Worm (Caenorhabditis elegans) whole organism, L3 larva: Measurements from ENCODE around the gene cyp-33C1.

Source experiments
- R02D3.7 ChIP-seq: fragments of 150-350 bp; optimal IDR thresholded peaks from 2 replicates; lab custom pipeline; 2014; ENCODE audit warnings: missing biosample characterization, missing genetic modification characterization
- ZK546.5 ChIP-seq: sonication (generic microtip); optimal IDR thresholded peaks from 2 replicates; lab custom pipeline; 2017; ENCODE audit warnings: missing biosample characterization, missing genetic modification characterization
- ceh-16 ChIP-seq: sonication (generic microtip); optimal IDR thresholded peaks from 2 replicates; lab custom pipeline; 2017; ENCODE audit warnings: missing biosample characterization, missing genetic modification characterization
- ceh-28 ChIP-seq: fragments of 150-350 bp; optimal IDR thresholded peaks from 2 replicates; lab custom pipeline; 2014; ENCODE audit warnings: missing biosample characterization, missing genetic modification reagents, missing genetic modification characterization
- ceh-82 ChIP-seq: fragments of 150-350 bp; optimal IDR thresholded peaks from 2 replicates; lab custom pipeline; 2014; ENCODE audit warnings: missing biosample characterization, missing genetic modification characterization
- egl-5 ChIP-seq: fragments of 150-350 bp; optimal IDR thresholded peaks from 2 replicates; lab custom pipeline; 2017; ENCODE audit warnings: missing biosample characterization, missing genetic modification reagents, missing genetic modification characterization, inconsistent platforms
- elt-1 ChIP-seq: fragments of 150-350 bp; optimal IDR thresholded peaks from 2 replicates; lab custom pipeline; 2014; ENCODE audit warnings: missing biosample characterization, missing genetic modification characterization
- elt-2 ChIP-seq: sonication (generic microtip); optimal IDR thresholded peaks from 2 replicates; lab custom pipeline; 2016; ENCODE audit warnings: missing genetic modification reagents, mild to moderate bottlenecking, missing genetic modification characterization, missing compliant biosample characterization
- elt-3 ChIP-seq, 3 experiments: fragments of 150-350 bp in 1 of 3; sonication (generic microtip) in 2 of 3; optimal IDR thresholded peaks; 2 replicates in 2 of 3; 4 replicates in 1 of 3; lab custom pipeline; 2014 to 2017; ENCODE audit warnings: missing biosample characterization in 3 of 3, missing genetic modification characterization in 3 of 3
- jun-1 ChIP-seq: fragments of 150-350 bp; optimal IDR thresholded peaks from 2 replicates; lab custom pipeline; 2014; ENCODE audit warnings: missing biosample characterization, missing genetic modification reagents, missing genetic modification characterization
- lin-15B ChIP-seq: fragments of 150-350 bp; optimal IDR thresholded peaks from 2 replicates; lab custom pipeline; 2014; ENCODE audit warnings: missing biosample characterization, missing genetic modification characterization
- lsy-12 ChIP-seq: sonication (generic microtip); optimal IDR thresholded peaks from 2 replicates; lab custom pipeline; 2016; ENCODE audit warnings: mild to moderate bottlenecking, missing genetic modification characterization, missing compliant biosample characterization
- mdl-1 ChIP-seq: fragments of 150-350 bp; optimal IDR thresholded peaks from 2 replicates; lab custom pipeline; 2014; ENCODE audit warnings: missing biosample characterization, missing genetic modification characterization
- mml-1 ChIP-seq: fragments of 150-350 bp; sonication (generic microtip); optimal IDR thresholded peaks from 3 replicates; lab custom pipeline; 2014; ENCODE audit warnings: missing biosample characterization, missing genetic modification characterization
- nfya-1 ChIP-seq: sonication (generic microtip); optimal IDR thresholded peaks from 2 replicates; lab custom pipeline; 2017; ENCODE audit warnings: missing genetic modification characterization, mild to moderate bottlenecking, missing compliant biosample characterization, antibody characterized with exemption, moderate library complexity; ENCODE audit not compliant: insufficient read depth
- nhr-11 ChIP-seq: fragments of 150-350 bp; optimal IDR thresholded peaks from 2 replicates; lab custom pipeline; 2014; ENCODE audit warnings: missing biosample characterization, missing genetic modification characterization
- nhr-12 ChIP-seq: fragments of 150-350 bp; optimal IDR thresholded peaks from 2 replicates; lab custom pipeline; 2014; ENCODE audit warnings: missing biosample characterization, missing genetic modification characterization
- nhr-23 ChIP-seq: fragments of 150-350 bp; optimal IDR thresholded peaks from 2 replicates; lab custom pipeline; 2014; ENCODE audit warnings: missing biosample characterization, missing genetic modification reagents, missing genetic modification characterization
- nhr-237 ChIP-seq: fragments of 150-350 bp; optimal IDR thresholded peaks from 2 replicates; lab custom pipeline; 2014; ENCODE audit warnings: missing biosample characterization, missing genetic modification characterization
- nhr-25 ChIP-seq: sonication (generic microtip); optimal IDR thresholded peaks from 2 replicates; lab custom pipeline; 2017; ENCODE audit warnings: missing biosample characterization, missing genetic modification characterization
- nhr-28 ChIP-seq: fragments of 150-350 bp; optimal IDR thresholded peaks from 2 replicates; lab custom pipeline; 2014; ENCODE audit warnings: missing biosample characterization, missing genetic modification characterization
- nhr-43 ChIP-seq: sonication (generic microtip); optimal IDR thresholded peaks from 2 replicates; lab custom pipeline; 2016; ENCODE audit warnings: mild to moderate bottlenecking, missing genetic modification characterization, missing compliant biosample characterization; ENCODE audit not compliant: poor library complexity, severe bottlenecking
- nhr-76 ChIP-seq: fragments of 150-350 bp; sonication (generic microtip); optimal IDR thresholded peaks from 5 replicates; lab custom pipeline; 2014; ENCODE audit warnings: missing biosample characterization, missing genetic modification characterization
- nhr-77 ChIP-seq: fragments of 150-350 bp; optimal IDR thresholded peaks from 2 replicates; lab custom pipeline; 2014; ENCODE audit warnings: missing biosample characterization, missing genetic modification characterization
- pha-4 ChIP-seq: fragments of 150-350 bp; optimal IDR thresholded peaks from 2 replicates; lab custom pipeline; 2014; ENCODE audit warnings: missing biosample characterization, missing genetic modification reagents, missing genetic modification characterization
- pqm-1 ChIP-seq: fragments of 150-350 bp; optimal IDR thresholded peaks from 2 replicates; lab custom pipeline; 2017; ENCODE audit warnings: missing biosample characterization, missing genetic modification characterization, inconsistent platforms
- sea-2 ChIP-seq: fragments of 150-350 bp; sonication (generic microtip); optimal IDR thresholded peaks from 4 replicates; lab custom pipeline; 2014; ENCODE audit warnings: missing biosample characterization, missing genetic modification reagents, missing genetic modification characterization
- skn-1 ChIP-seq: fragments of 150-350 bp; optimal IDR thresholded peaks from 2 replicates; lab custom pipeline; 2014; ENCODE audit warnings: missing biosample characterization, missing genetic modification characterization
- snpc-4 ChIP-seq: fragments of 150-350 bp; optimal IDR thresholded peaks from 2 replicates; lab custom pipeline; 2014; ENCODE audit warnings: missing biosample characterization, missing genetic modification characterization
- unc-39 ChIP-seq: sonication (generic microtip); optimal IDR thresholded peaks from 4 replicates; lab custom pipeline; 2017; ENCODE audit warnings: missing biosample characterization, missing genetic modification characterization
- unc-62 ChIP-seq: fragments of 150-350 bp; sonication (generic microtip); optimal IDR thresholded peaks from 4 replicates; lab custom pipeline; 2014; ENCODE audit warnings: missing biosample characterization, missing genetic modification reagents, missing genetic modification characterization
- zag-1 ChIP-seq: fragments of 150-350 bp; optimal IDR thresholded peaks from 2 replicates; lab custom pipeline; 2014; ENCODE audit warnings: missing biosample characterization, missing genetic modification characterization
- ztf-4 ChIP-seq: fragments of 150-350 bp; optimal IDR thresholded peaks from 2 replicates; lab custom pipeline; 2014; ENCODE audit warnings: missing biosample characterization, missing genetic modification characterization

Gene cyp-33C1

ce11 chrV:2175242-2175641, 4.1 kb upstream of the cyp-33C1 start, which contains the start of gene C45H4.18:
Gene C45H4.18 (plus strand): TSS chrV:2175542.
- no peak for TF ChIP-seq zag-1 (tag; lab: Kevin White, UChicago)
- no peak for TF ChIP-seq nhr-12 (tag; lab: Kevin White, UChicago)
- no peak for TF ChIP-seq nhr-237
- TF ChIP-seq nhr-43 (tag; lab: Kevin White, UChicago), result no peak
- TF ChIP-seq elt-3 (tag; optimal IDR thresholded peaks at IDR 0.05; lab: Kevin White, UChicago), result no peak
- TF ChIP-seq nfya-1 (tag; lab: Kevin White, UChicago), result no peak
- no peak for TF ChIP-seq snpc-4
- no peak for TF ChIP-seq pha-4
- TF ChIP-seq lsy-12 (tag; lab: Kevin White, UChicago), result no peak
- TF ChIP-seq, all 47 proteins: peak for 0

- TF ChIP-seq sea-2 (GFP tag; lab: Kevin White, UChicago), result no peak
- no peak for TF ChIP-seq nhr-11 (tag; lab: Kevin White, UChicago)
- no peak for TF ChIP-seq egl-5
- no peak for TF ChIP-seq ceh-82
- no peak for TF ChIP-seq pqm-1
Observed at ce11 chrV:2177307-2177764, 2.0 kb upstream of the cyp-33C1 start, which contains the start of gene srbc-17. Gene srbc-17 (plus strand): TSS chrV:2177714.

- TF ChIP-seq nhr-43 (tag; lab: Kevin White, UChicago) (no peak), nhr-77 (no peak), pha-4 (no peak), nhr-23 (tag; lab: Kevin White, UChicago) (no peak), lsy-12 (tag; lab: Kevin White, UChicago) (no peak), elt-2 (tag; lab: Kevin White, UChicago) (no peak), nhr-11 (tag; lab: Kevin White, UChicago) (no peak), elt-1 (tag; lab: Kevin White, UChicago) (no peak), ztf-4 (no peak), lin-15B (no peak), jun-1 (tag; lab: Kevin White, UChicago) (no peak), unc-62 (no peak)
Observed at ce11 chrV:2181738-2182137, 2.4 kb downstream of the cyp-33C1 start, which contains the start of gene srbc-16. Gene srbc-16 (plus strand): TSS chrV:2182038.

- no peak for TF ChIP-seq nhr-12 (tag; lab: Kevin White, UChicago)
- no peak for TF ChIP-seq nhr-76 (tag; lab: Kevin White, UChicago)
- TF ChIP-seq nhr-11 (tag; lab: Kevin White, UChicago), result no peak
- no peak for TF ChIP-seq ceh-28
- no peak for TF ChIP-seq nhr-43 (tag; lab: Kevin White, UChicago)
- TF ChIP-seq mdl-1, result no peak
Observed at ce11 chrV:2183162-2183561, 3.8 kb downstream of the cyp-33C1 start, which contains the start of gene cyp-33C2. Gene cyp-33C2 (plus strand): TSS chrV:2183488.

- TF ChIP-seq skn-1 (tag; lab: Kevin White, UChicago) (no peak), lin-15B (no peak), pqm-1 (no peak), snpc-4 (no peak), ZK546.5 (tag; lab: Kevin White, UChicago) (no peak), mml-1 (tag; lab: Kevin White, UChicago) (no peak), elt-3 (tag; optimal IDR thresholded peaks at IDR 0.05; lab: Kevin White, UChicago) (no peak), nhr-77 (no peak), nhr-25 (tag; lab: Kevin White, UChicago) (no peak), R02D3.7 (tag; lab: Kevin White, UChicago) (no peak), egl-5 (no peak), zag-1 (tag; lab: Kevin White, UChicago) (no peak), unc-39 (tag; lab: Kevin White, UChicago) (no peak), ceh-16 (tag; lab: Kevin White, UChicago) (no peak), sea-2 (GFP tag; lab: Kevin White, UChicago) (no peak), nhr-28 (tag; lab: Kevin White, UChicago) (no peak), jun-1 (tag; lab: Kevin White, UChicago) (no peak), unc-62 (no peak), elt-2 (tag; lab: Kevin White, UChicago) (no peak)
Observed at ce11 chrV:2185486-2185885, 6.2 kb downstream of the cyp-33C1 start.
